Fruit fly (Drosophila melanogaster) Kc167 (cell line): ENCODE results near the gene gry.

Experiments
- Myc ChIP-seq: fragments of >200 bp; optimal IDR thresholded peaks from 2 replicates; lab custom pipeline; 2017; ENCODE audit warnings: missing external identifiers
- Sin3A ChIP-seq: fragments of >200 bp; optimal IDR thresholded peaks from 2 replicates; lab custom pipeline; 2018; ENCODE audit warnings: missing external identifiers
- h ChIP-seq: fragments of >200 bp; optimal IDR thresholded peaks from 3 replicates; lab custom pipeline; 2018; ENCODE audit warnings: missing external identifiers
- insv ChIP-seq: fragments of >200 bp; optimal IDR thresholded peaks from 3 replicates; lab custom pipeline; 2018; ENCODE audit warnings: missing external identifiers
- psq ChIP-seq: fragments of >200 bp; optimal IDR thresholded peaks from 2 replicates; lab custom pipeline; 2017; ENCODE audit warnings: missing external identifiers
- ttk ChIP-seq: sonication (Bioruptor generic); optimal IDR thresholded peaks from 2 replicates; lab custom pipeline; 2017; ENCODE audit warnings: missing external identifiers

Gene gry

dm6 chr3L:3198447-3199402 is at the start of gene gry, which contains the start of gene CG32276:
Gene gry, plus strand, starts transcription at chr3L:3199090.
Gene CG32276, minus strand, starts transcription at chr3L:3199047.
- TF ChIP-seq psq (lab: Kevin White, UChicago) (no peak), insv (lab: Kevin White, UChicago) (no peak), Sin3A (no peak), h (lab: Kevin White, UChicago) (no peak), Myc (lab: Kevin White, UChicago) (no peak), ttk (no peak)

- TF ChIP-seq Sin3A = no peak
- TF ChIP-seq Myc (lab: Kevin White, UChicago) = no peak
- no peak for TF ChIP-seq ttk
- no peak for TF ChIP-seq h (lab: Kevin White, UChicago)
- no peak for TF ChIP-seq psq (lab: Kevin White, UChicago)
These were observed 48.5 kb upstream of the gry start for dm6 chr3L:3150376-3150775.

- no peak for TF ChIP-seq Myc (lab: Kevin White, UChicago)
- TF ChIP-seq Sin3A = no peak
- TF ChIP-seq insv (lab: Kevin White, UChicago) = no peak
- TF ChIP-seq h (lab: Kevin White, UChicago) = no peak
- TF ChIP-seq psq (lab: Kevin White, UChicago) = no peak
- no peak for TF ChIP-seq ttk
These were observed 41.2 kb upstream of the gry start for dm6 chr3L:3157651-3158050.

dm6 chr3L:3159309-3160194 is 39.3 kb upstream of the gry start, which contains the start of the genes ND-30 and CG15812:
Gene ND-30, minus strand, starts transcription at chr3L:3159578.
Gene CG15812, plus strand, starts transcription at chr3L:3159991.
- no peak for TF ChIP-seq psq (lab: Kevin White, UChicago)
- TF ChIP-seq h (lab: Kevin White, UChicago) = peak; percentile 37

dm6 chr3L:3161968-3162367 is 36.9 kb upstream of the gry start, which contains the start of gene rasp:
Gene rasp, plus strand, starts transcription at chr3L:3162180.
- no peak for TF ChIP-seq insv (lab: Kevin White, UChicago)
- TF ChIP-seq Sin3A = no peak
- TF ChIP-seq psq (lab: Kevin White, UChicago) = no peak

dm6 chr3L:3162584-3162983 is 36.3 kb upstream of the gry start:
- no peak for TF ChIP-seq Myc (lab: Kevin White, UChicago)
- peak; percentile 95 for TF ChIP-seq ttk

- TF ChIP-seq Sin3A (no peak), insv (lab: Kevin White, UChicago) (no peak), h (lab: Kevin White, UChicago) (no peak), psq (lab: Kevin White, UChicago) (no peak), Myc (lab: Kevin White, UChicago) (no peak), ttk (no peak)
These were observed 33.9 kb upstream of the gry start, which contains the start of gene CG32280 for dm6 chr3L:3164951-3165350. Gene CG32280, plus strand, starts transcription at chr3L:3165181.

dm6 chr3L:3165399-3165798 is 33.5 kb upstream of the gry start:
- TF ChIP-seq insv (lab: Kevin White, UChicago) (no peak), Sin3A (no peak), psq (lab: Kevin White, UChicago) (no peak), ttk (no peak), Myc (lab: Kevin White, UChicago) (no peak), h (lab: Kevin White, UChicago) (no peak)

- TF ChIP-seq insv (lab: Kevin White, UChicago) = no peak
- no peak for TF ChIP-seq ttk
- no peak for TF ChIP-seq h (lab: Kevin White, UChicago)
- TF ChIP-seq psq (lab: Kevin White, UChicago) = no peak
- no peak for TF ChIP-seq Sin3A
- no peak for TF ChIP-seq Myc (lab: Kevin White, UChicago)
These were observed 32.6 kb upstream of the gry start, which contains the start of gene Asciz for dm6 chr3L:3166200-3166695. Gene Asciz, minus strand, starts transcription at chr3L:3166250.

dm6 chr3L:3169107-3169506 is 29.8 kb upstream of the gry start, which contains the start of the genes CG32278 and CG32281:
Gene CG32278, plus strand, starts transcription at chr3L:3169286.
Gene CG32281, plus strand, starts transcription at chr3L:3169375.
- TF ChIP-seq h (lab: Kevin White, UChicago) = no peak
- no peak for TF ChIP-seq insv (lab: Kevin White, UChicago)
- TF ChIP-seq Sin3A = no peak
- TF ChIP-seq Myc (lab: Kevin White, UChicago) = no peak
- TF ChIP-seq ttk = no peak
- TF ChIP-seq psq (lab: Kevin White, UChicago) = no peak

- no peak for TF ChIP-seq Sin3A
- no peak for TF ChIP-seq h (lab: Kevin White, UChicago)
- TF ChIP-seq insv (lab: Kevin White, UChicago) = no peak
- TF ChIP-seq Myc (lab: Kevin White, UChicago) = no peak
- TF ChIP-seq psq (lab: Kevin White, UChicago) = no peak
- TF ChIP-seq ttk = no peak
These were observed 26.4 kb upstream of the gry start, which contains the start of gene CG14963 for dm6 chr3L:3172445-3172844. Gene CG14963, minus strand, starts transcription at chr3L:3172545.
